Fruit fly (Drosophila melanogaster) whole organism, prepupa: Measurements from ENCODE around the gene CG18473.

ENCODE experiments used
- CG10669 ChIP-seq: fragments of 200-800 bp; sonication (Bioruptor generic); optimal IDR thresholded peaks from 3 replicates; lab custom pipeline; 2018; ENCODE audit warnings: missing biosample characterization, mild to moderate bottlenecking, missing genetic modification characterization, moderate library complexity
- CG11902 ChIP-seq: fragments of 200-800 bp; sonication (Bioruptor generic); optimal IDR thresholded peaks from 3 replicates; lab custom pipeline; 2016; ENCODE audit warnings: missing biosample characterization, missing genetic modification characterization
- CG15336 ChIP-seq: fragments of 200-800 bp; sonication (Bioruptor generic); IDR thresholded peaks from 2 replicates; pipeline ENCODE4 v1.3.6; 2022; ENCODE audit warnings: missing biosample characterization, missing genetic modification characterization
- CG1621 ChIP-seq: fragments of 200-800 bp; sonication (Bioruptor generic); optimal IDR thresholded peaks from 3 replicates; lab custom pipeline; 2018; ENCODE audit warnings: missing biosample characterization, mild to moderate bottlenecking, missing genetic modification characterization
- CG6163 ChIP-seq: fragments of 200-800 bp; sonication (Bioruptor generic); IDR thresholded peaks from 3 replicates; pipeline ENCODE4 v1.3.6; 2022; ENCODE audit warnings: missing biosample characterization, missing genetic modification characterization
- CG6854 ChIP-seq: fragments of 200-800 bp; sonication (Bioruptor generic); optimal IDR thresholded peaks from 2 replicates; lab custom pipeline; 2017; ENCODE audit warnings: missing biosample characterization, mild to moderate bottlenecking, missing genetic modification characterization
- CG8119 ChIP-seq: fragments of 200-800 bp; sonication (Bioruptor generic); IDR thresholded peaks from 3 replicates; pipeline ENCODE4 v1.3.6; 2022; ENCODE audit warnings: missing biosample characterization, missing genetic modification characterization
- achi ChIP-seq: fragments of 200-800 bp; sonication (Bioruptor generic); optimal IDR thresholded peaks from 3 replicates; lab custom pipeline; 2016; ENCODE audit warnings: missing biosample characterization, missing genetic modification characterization
- dsx ChIP-seq: fragments of 200-800 bp; optimal IDR thresholded peaks from 3 replicates; lab custom pipeline; 2019; ENCODE audit warnings: missing biosample characterization, mild to moderate bottlenecking, missing genetic modification characterization, moderate library complexity; ENCODE audit not compliant: poor library complexity, severe bottlenecking
- eg ChIP-seq: fragments of 200-800 bp; sonication (Bioruptor generic); IDR thresholded peaks from 3 replicates; pipeline ENCODE4 v1.3.6; 2022; ENCODE audit warnings: missing biosample characterization, missing genetic modification characterization
- lz ChIP-seq: fragments of 200-800 bp; sonication (Bioruptor generic); optimal IDR thresholded peaks from 3 replicates; lab custom pipeline; 2016; ENCODE audit warnings: missing biosample characterization, missing genetic modification characterization
- svp ChIP-seq: fragments of 200-800 bp; sonication (Bioruptor generic); peaks from one replicate; lab custom pipeline; 2016; ENCODE audit warnings: missing biosample characterization, missing genetic modification characterization
- vri ChIP-seq: fragments of 200-800 bp; sonication (Bioruptor generic); optimal IDR thresholded peaks from 3 replicates; lab custom pipeline; 2016; ENCODE audit warnings: missing biosample characterization, mild to moderate bottlenecking, missing genetic modification characterization

DNA sequence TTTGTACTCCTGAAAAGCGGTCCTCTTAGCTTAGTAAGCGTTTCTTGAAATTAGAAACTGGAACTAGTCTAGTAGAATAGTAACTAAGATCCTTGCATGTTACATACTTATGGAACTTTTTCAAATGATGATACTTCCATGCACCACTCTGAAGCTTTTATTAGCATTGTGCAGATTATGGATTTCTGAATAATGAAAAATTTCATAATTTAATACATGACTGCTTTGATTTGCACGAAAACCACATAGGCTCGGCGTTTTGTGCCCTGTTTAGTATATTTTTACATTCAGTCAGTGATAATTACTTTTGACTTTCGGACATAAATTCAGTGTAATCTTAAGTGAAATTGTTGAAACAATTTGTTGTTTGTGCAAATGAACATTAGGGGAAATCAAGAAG is 7.9 kb upstream of the CG18473 start, which contains the start of gene CG43675:
- no peak for TF ChIP-seq CG8119
- TF ChIP-seq CG10669, result no peak
- no peak for TF ChIP-seq CG11902
- no peak for TF ChIP-seq lz (GFP tag; lab: Kevin White, UChicago)
- TF ChIP-seq svp (GFP tag; lab: Kevin White, UChicago), result no peak
- no peak for TF ChIP-seq CG6163 (GFP tag; lab: Robert Waterston, UW)
- TF ChIP-seq CG1621 (tag; lab: Kevin White, UChicago), result no peak
- no peak for TF ChIP-seq vri (GFP tag; lab: Kevin White, UChicago)
- TF ChIP-seq CG6854 (GFP tag; lab: Kevin White, UChicago), result no peak
- TF ChIP-seq eg (GFP tag; lab: Robert Waterston, UW), result no peak
- TF ChIP-seq achi, result no peak
- no peak for TF ChIP-seq dsx (GFP tag; lab: Kevin White, UChicago)
- TF ChIP-seq CG15336, result no peak
